Worm (Caenorhabditis elegans) whole organism, L3 larva: ENCODE measurements around the gene math-48.

Experiments
- R02D3.7 ChIP-seq: fragments of 150-350 bp; optimal IDR thresholded peaks from 2 replicates; lab custom pipeline; 2014; ENCODE audit warnings: missing biosample characterization, missing genetic modification characterization
- aly-2 ChIP-seq: fragments of 150-350 bp; optimal IDR thresholded peaks from 2 replicates; lab custom pipeline; 2014; ENCODE audit warnings: missing biosample characterization, missing genetic modification characterization
- ama-1 ChIP-seq: fragments of 150-350 bp; optimal IDR thresholded peaks from 2 replicates; lab custom pipeline; 2018
- ceh-28 ChIP-seq: fragments of 150-350 bp; optimal IDR thresholded peaks from 2 replicates; lab custom pipeline; 2014; ENCODE audit warnings: missing biosample characterization, missing genetic modification reagents, missing genetic modification characterization
- ceh-82 ChIP-seq: fragments of 150-350 bp; optimal IDR thresholded peaks from 2 replicates; lab custom pipeline; 2014; ENCODE audit warnings: missing biosample characterization, missing genetic modification characterization
- ceh-9 ChIP-seq: sonication (generic microtip); optimal IDR thresholded peaks from 2 replicates; lab custom pipeline; 2018; ENCODE audit warnings: missing biosample characterization, missing genetic modification characterization
- elt-1 ChIP-seq: fragments of 150-350 bp; optimal IDR thresholded peaks from 2 replicates; lab custom pipeline; 2014; ENCODE audit warnings: missing biosample characterization, missing genetic modification characterization
- elt-2 ChIP-seq: sonication (generic microtip); optimal IDR thresholded peaks from 2 replicates; lab custom pipeline; 2016; ENCODE audit warnings: missing genetic modification reagents, mild to moderate bottlenecking, missing genetic modification characterization, missing compliant biosample characterization
- eor-1 ChIP-seq, 2 experiments: fragments of 150-350 bp; optimal IDR thresholded peaks; 2 replicates each; lab custom pipeline; 2014 to 2018; ENCODE audit warnings: missing biosample characterization in 2 of 2, missing genetic modification characterization in 2 of 2
- fkh-10 ChIP-seq: sonication (generic microtip); optimal IDR thresholded peaks from 2 replicates; lab custom pipeline; 2017; ENCODE audit warnings: missing biosample characterization, missing genetic modification reagents, missing genetic modification characterization
- fkh-2 ChIP-seq: fragments of 150-350 bp; optimal IDR thresholded peaks from 2 replicates; lab custom pipeline; 2014; ENCODE audit warnings: missing biosample characterization, missing genetic modification reagents, missing genetic modification characterization
- hmg-11 ChIP-seq: sonication (generic microtip); optimal IDR thresholded peaks from 2 replicates; lab custom pipeline; 2016; ENCODE audit warnings: missing genetic modification characterization, missing compliant biosample characterization
- jun-1 ChIP-seq: fragments of 150-350 bp; optimal IDR thresholded peaks from 2 replicates; lab custom pipeline; 2014; ENCODE audit warnings: missing biosample characterization, missing genetic modification reagents, missing genetic modification characterization
- lin-15B ChIP-seq: fragments of 150-350 bp; optimal IDR thresholded peaks from 2 replicates; lab custom pipeline; 2014; ENCODE audit warnings: missing biosample characterization, missing genetic modification characterization
- lin-39 ChIP-seq: fragments of 150-350 bp; optimal IDR thresholded peaks from 2 replicates; lab custom pipeline; 2018; ENCODE audit warnings: missing biosample characterization, missing genetic modification reagents, missing genetic modification characterization
- lsy-12 ChIP-seq: sonication (generic microtip); optimal IDR thresholded peaks from 2 replicates; lab custom pipeline; 2016; ENCODE audit warnings: mild to moderate bottlenecking, missing genetic modification characterization, missing compliant biosample characterization
- mdl-1 ChIP-seq: fragments of 150-350 bp; optimal IDR thresholded peaks from 2 replicates; lab custom pipeline; 2014; ENCODE audit warnings: missing biosample characterization, missing genetic modification characterization
- nfya-1 ChIP-seq: sonication (generic microtip); optimal IDR thresholded peaks from 2 replicates; lab custom pipeline; 2017; ENCODE audit warnings: missing genetic modification characterization, mild to moderate bottlenecking, missing compliant biosample characterization, antibody characterized with exemption, moderate library complexity; ENCODE audit not compliant: insufficient read depth
- nhr-11 ChIP-seq: fragments of 150-350 bp; optimal IDR thresholded peaks from 2 replicates; lab custom pipeline; 2014; ENCODE audit warnings: missing biosample characterization, missing genetic modification characterization
- nhr-12 ChIP-seq: fragments of 150-350 bp; optimal IDR thresholded peaks from 2 replicates; lab custom pipeline; 2014; ENCODE audit warnings: missing biosample characterization, missing genetic modification characterization
- nhr-237 ChIP-seq: fragments of 150-350 bp; optimal IDR thresholded peaks from 2 replicates; lab custom pipeline; 2014; ENCODE audit warnings: missing biosample characterization, missing genetic modification characterization
- nhr-25 ChIP-seq: sonication (generic microtip); optimal IDR thresholded peaks from 2 replicates; lab custom pipeline; 2017; ENCODE audit warnings: missing biosample characterization, missing genetic modification characterization
- nhr-76 ChIP-seq: fragments of 150-350 bp; sonication (generic microtip); optimal IDR thresholded peaks from 5 replicates; lab custom pipeline; 2014; ENCODE audit warnings: missing biosample characterization, missing genetic modification characterization
- nhr-77 ChIP-seq: fragments of 150-350 bp; optimal IDR thresholded peaks from 2 replicates; lab custom pipeline; 2014; ENCODE audit warnings: missing biosample characterization, missing genetic modification characterization
- pqm-1 ChIP-seq: fragments of 150-350 bp; optimal IDR thresholded peaks from 2 replicates; lab custom pipeline; 2017; ENCODE audit warnings: missing biosample characterization, missing genetic modification characterization, inconsistent platforms
- sea-2 ChIP-seq: fragments of 150-350 bp; sonication (generic microtip); optimal IDR thresholded peaks from 4 replicates; lab custom pipeline; 2014; ENCODE audit warnings: missing biosample characterization, missing genetic modification reagents, missing genetic modification characterization
- snpc-4 ChIP-seq: fragments of 150-350 bp; optimal IDR thresholded peaks from 2 replicates; lab custom pipeline; 2014; ENCODE audit warnings: missing biosample characterization, missing genetic modification characterization
- tbx-2 ChIP-seq: sonication (generic microtip); optimal IDR thresholded peaks from 2 replicates; lab custom pipeline; 2016; ENCODE audit warnings: mild to moderate bottlenecking, missing genetic modification characterization, missing compliant biosample characterization
- unc-39 ChIP-seq: sonication (generic microtip); optimal IDR thresholded peaks from 4 replicates; lab custom pipeline; 2017; ENCODE audit warnings: missing biosample characterization, missing genetic modification characterization
- unc-62 ChIP-seq: fragments of 150-350 bp; sonication (generic microtip); optimal IDR thresholded peaks from 4 replicates; lab custom pipeline; 2014; ENCODE audit warnings: missing biosample characterization, missing genetic modification reagents, missing genetic modification characterization
- zag-1 ChIP-seq: fragments of 150-350 bp; optimal IDR thresholded peaks from 2 replicates; lab custom pipeline; 2014; ENCODE audit warnings: missing biosample characterization, missing genetic modification characterization
- ztf-11 ChIP-seq: fragments of 150-350 bp; optimal IDR thresholded peaks from 2 replicates; lab custom pipeline; 2014; ENCODE audit warnings: missing biosample characterization, missing genetic modification characterization
- ztf-4 ChIP-seq: fragments of 150-350 bp; optimal IDR thresholded peaks from 2 replicates; lab custom pipeline; 2014; ENCODE audit warnings: missing biosample characterization, missing genetic modification characterization

Gene math-48

ce11 chrII:1928578-1928977 is 17.7 kb downstream of the math-48 start:
- TF ChIP-seq lin-15B (tag; lab: Kevin White, UChicago) = no peak
- no peak for TF ChIP-seq eor-1 (tag; optimal IDR thresholded peaks at IDR 0.05; lab: Kevin White, UChicago)
- no peak for TF ChIP-seq nhr-77 (tag; lab: Kevin White, UChicago)
- TF ChIP-seq mdl-1 (tag; lab: Kevin White, UChicago) = no peak
- TF ChIP-seq tbx-2 (tag; lab: Kevin White, UChicago) = no peak
- TF ChIP-seq hmg-11 (tag; lab: Kevin White, UChicago) = no peak
- no peak for TF ChIP-seq fkh-10 (GFP tag; lab: Kevin White, UChicago)
- TF ChIP-seq sea-2 (GFP tag; lab: Kevin White, UChicago) = no peak
- no peak for TF ChIP-seq nhr-11 (tag; lab: Kevin White, UChicago)
- TF ChIP-seq R02D3.7 (tag; lab: Kevin White, UChicago) = no peak
- TF ChIP-seq pqm-1 = no peak
- no peak for TF ChIP-seq elt-2 (tag; lab: Kevin White, UChicago)
- no peak for TF ChIP-seq unc-62 (GFP tag; lab: Kevin White, UChicago)

ce11 chrII:1926162-1926561 is 20.2 kb downstream of the math-48 start, which contains the start of gene F52C6.2:
TSS of gene F52C6.2 (plus strand) at chrII:1926462.
- TF ChIP-seq ceh-9 (no peak), aly-2 (no peak), nhr-237 (tag; lab: Kevin White, UChicago) (no peak)

ce11 chrII:1924459-1924858 is 21.9 kb downstream of the math-48 start, which contains the start of gene F52C6.3:
TSS of gene F52C6.3 (plus strand) at chrII:1924759.
- TF ChIP-seq jun-1 (tag; lab: Kevin White, UChicago) (no peak), aly-2 (no peak), snpc-4 (tag; lab: Kevin White, UChicago) (no peak), nhr-77 (tag; lab: Kevin White, UChicago) (no peak), nhr-12 (tag; lab: Kevin White, UChicago) (no peak), unc-39 (tag; lab: Kevin White, UChicago) (no peak), elt-2 (tag; lab: Kevin White, UChicago) (no peak), sea-2 (GFP tag; lab: Kevin White, UChicago) (no peak)

- TF ChIP-seq ceh-82 (tag; lab: Kevin White, UChicago) (no peak), elt-1 (tag; lab: Kevin White, UChicago) (no peak), zag-1 (tag; lab: Kevin White, UChicago) (no peak), fkh-2 (tag; lab: Kevin White, UChicago) (no peak), elt-2 (tag; lab: Kevin White, UChicago) (no peak), ama-1 (lab: Kevin White, UChicago) (no peak), nhr-237 (tag; lab: Kevin White, UChicago) (no peak), hmg-11 (tag; lab: Kevin White, UChicago) (no peak), lin-39 (tag; lab: Kevin White, UChicago) (no peak), nhr-76 (tag; lab: Kevin White, UChicago) (no peak), unc-62 (GFP tag; lab: Kevin White, UChicago) (no peak), ztf-4 (no peak), nfya-1 (no peak), lin-15B (tag; lab: Kevin White, UChicago) (no peak), tbx-2 (tag; lab: Kevin White, UChicago) (no peak), eor-1 (tag; optimal IDR thresholded peaks at IDR 0.05; lab: Kevin White, UChicago) (no peak), lsy-12 (no peak), pqm-1 (no peak), nhr-25 (tag; lab: Kevin White, UChicago) (no peak), ceh-28 (tag; lab: Kevin White, UChicago) (no peak)
- TF ChIP-seq, all 47 proteins: peak for 0
These were observed 23.6 kb downstream of the math-48 start, which contains the start of the genes bath-2 and F52C6.4 for ce11 chrII:1922665-1923187. TSS of gene bath-2 (minus strand) at chrII:1922765. TSS of gene F52C6.4 (plus strand) at chrII:1923137.

ce11 chrII:1921018-1921417 is 25.3 kb downstream of the math-48 start, which contains the start of gene bath-7:
TSS of gene bath-7 (minus strand) at chrII:1921118.
- TF ChIP-seq ztf-11 (tag; lab: Kevin White, UChicago) (no peak), nhr-11 (tag; lab: Kevin White, UChicago) (no peak), unc-39 (tag; lab: Kevin White, UChicago) (no peak), lin-15B (tag; lab: Kevin White, UChicago) (no peak), eor-1 (tag; optimal IDR thresholded peaks at IDR 0.05; lab: Kevin White, UChicago) (no peak), nhr-77 (tag; lab: Kevin White, UChicago) (no peak)
